Fruit fly (Drosophila melanogaster) whole organism, embryonic: ENCODE data around the gene CG13084.

Experiments
- Blimp-1 ChIP-seq: fragments of 200-800 bp; sonication (Bioruptor generic); optimal IDR thresholded peaks from 3 replicates; lab custom pipeline; 2018; ENCODE audit warnings: missing biosample characterization, missing genetic modification characterization, mild to moderate bottlenecking, moderate library complexity, missing genetic modification reagents
- CG10462 ChIP-seq: fragments of 200-800 bp; sonication (Bioruptor generic); optimal IDR thresholded peaks from 2 replicates; lab custom pipeline; 2016; ENCODE audit warnings: missing biosample characterization, missing genetic modification characterization
- CG11723 ChIP-seq: fragments of 200-800 bp; sonication (Bioruptor generic); optimal IDR thresholded peaks from 2 replicates; lab custom pipeline; 2017; ENCODE audit warnings: missing biosample characterization, mild to moderate bottlenecking, missing genetic modification characterization
- CG12104 ChIP-seq: fragments of 200-800 bp; sonication (Bioruptor generic); optimal IDR thresholded peaks from 3 replicates; lab custom pipeline; 2016; ENCODE audit warnings: missing biosample characterization, missing genetic modification characterization
- CG12219 ChIP-seq: fragments of 200-800 bp; sonication (Bioruptor generic); optimal IDR thresholded peaks from 3 replicates; lab custom pipeline; 2018; ENCODE audit warnings: missing biosample characterization, mild to moderate bottlenecking, missing genetic modification characterization
- CG14667 ChIP-seq: fragments of 200-800 bp; sonication (Bioruptor generic); IDR thresholded peaks from 2 replicates; pipeline ENCODE4 v1.3.6; 2022; ENCODE audit warnings: missing biosample characterization, missing genetic modification characterization
- CG1529 ChIP-seq: fragments of 200-800 bp; sonication (Bioruptor generic); optimal IDR thresholded peaks from 3 replicates; lab custom pipeline; 2018; ENCODE audit warnings: missing biosample characterization, missing genetic modification characterization
- CG16813 ChIP-seq: fragments of 200-800 bp; sonication (Bioruptor generic); IDR thresholded peaks from 3 replicates; pipeline ENCODE4 v1.3.6; 2022; ENCODE audit warnings: missing biosample characterization, missing genetic modification characterization; ENCODE audit not compliant: partially characterized antibody
- CG17361 ChIP-seq: fragments of 200-800 bp; sonication (Bioruptor generic); IDR thresholded peaks from 3 replicates; pipeline ENCODE4 v1.3.6; 2022; ENCODE audit warnings: missing biosample characterization, missing genetic modification characterization
- CG2116 ChIP-seq: fragments of 200-800 bp; sonication (Bioruptor generic); optimal IDR thresholded peaks from 3 replicates; lab custom pipeline; 2018; ENCODE audit warnings: missing biosample characterization, mild to moderate bottlenecking, missing genetic modification characterization
- CG31224 ChIP-seq: fragments of 200-800 bp; sonication (Bioruptor generic); IDR thresholded peaks from 2 replicates; pipeline ENCODE4 v1.3.6; 2022; ENCODE audit warnings: missing biosample characterization, missing genetic modification characterization
- CG3281 ChIP-seq: fragments of 200-800 bp; sonication (Bioruptor generic); optimal IDR thresholded peaks from 3 replicates; lab custom pipeline; 2017; ENCODE audit warnings: missing biosample characterization, mild to moderate bottlenecking, missing genetic modification characterization
- CG6689 ChIP-seq: fragments of 200-800 bp; sonication (Bioruptor generic); IDR thresholded peaks from 2 replicates; pipeline ENCODE4 v1.3.6; 2022; ENCODE audit warnings: missing biosample characterization, missing genetic modification characterization
- CG7372 ChIP-seq: fragments of 200-800 bp; sonication (Bioruptor generic); IDR thresholded peaks from 2 replicates; pipeline ENCODE4 v1.3.6; 2022; ENCODE audit warnings: missing biosample characterization, missing genetic modification characterization
- CG7556 ChIP-seq: fragments of 200-800 bp; sonication (Bioruptor generic); optimal IDR thresholded peaks from 2 replicates; lab custom pipeline; 2017; ENCODE audit warnings: missing biosample characterization, mild to moderate bottlenecking, missing genetic modification characterization
- CG8290 ChIP-seq, 3 experiments: fragments of 200-800 bp; sonication (Bioruptor generic); optimal IDR thresholded peaks; 2 replicates each; lab custom pipeline; 2016 to 2019; ENCODE audit warnings: missing biosample characterization in 3 of 3, missing genetic modification characterization in 3 of 3, mild to moderate bottlenecking in 2 of 3, moderate library complexity in 1 of 3
- CG9876 ChIP-seq: fragments of 200-800 bp; sonication (Bioruptor generic); optimal IDR thresholded peaks from 2 replicates; lab custom pipeline; 2016; ENCODE audit warnings: missing biosample characterization, missing genetic modification characterization
- Chrac-16 ChIP-seq: fragments of 200-800 bp; sonication (Bioruptor generic); optimal IDR thresholded peaks from 3 replicates; lab custom pipeline; 2016; ENCODE audit warnings: missing biosample characterization, missing genetic modification characterization
- D ChIP-seq, 2 experiments: fragments of 200-800 bp in 1 of 2; fragments of >200 bp in 1 of 2; sonication (Bioruptor generic) in 1 of 2; optimal IDR thresholded peaks; 2 replicates in 1 of 2; 3 replicates in 1 of 2; lab custom pipeline; 2017; ENCODE audit warnings: mild to moderate bottlenecking in 1 of 2, missing biosample characterization in 1 of 2, missing genetic modification characterization in 1 of 2, missing genetic modification reagents in 1 of 2
- Dll ChIP-seq: fragments of 200-800 bp; sonication (Bioruptor generic); IDR thresholded peaks from 4 replicates; pipeline ENCODE4 v1.3.6; 2022; ENCODE audit warnings: missing biosample characterization, missing genetic modification characterization; ENCODE audit not compliant: partially characterized antibody
- HLH3B ChIP-seq: fragments of 200-800 bp; sonication (Bioruptor generic); IDR thresholded peaks from 2 replicates; pipeline ENCODE4 v1.3.6; 2022; ENCODE audit warnings: missing biosample characterization, missing genetic modification characterization
- Hr39 ChIP-seq: fragments of >200 bp; optimal IDR thresholded peaks from 2 replicates; lab custom pipeline; 2017
- MESR4 ChIP-seq: fragments of 200-800 bp; sonication (Bioruptor generic); optimal IDR thresholded peaks from 2 replicates; lab custom pipeline; 2018; ENCODE audit warnings: missing biosample characterization, mild to moderate bottlenecking, missing genetic modification characterization, moderate library complexity
- Ravus ChIP-seq: fragments of 200-800 bp; sonication (Bioruptor generic); IDR thresholded peaks from 2 replicates; pipeline ENCODE4 v1.3.6; 2022; ENCODE audit warnings: missing biosample characterization, missing genetic modification characterization
- Spps ChIP-seq: fragments of 200-800 bp; sonication (Bioruptor generic); optimal IDR thresholded peaks from 2 replicates; lab custom pipeline; 2018; ENCODE audit warnings: missing biosample characterization, mild to moderate bottlenecking, missing genetic modification characterization
- ato ChIP-seq: fragments of 200-800 bp; sonication (Bioruptor generic); IDR thresholded peaks from 2 replicates; pipeline ENCODE4 v1.3.6; 2022; ENCODE audit warnings: missing biosample characterization, missing genetic modification characterization; ENCODE audit not compliant: partially characterized antibody
- bbx ChIP-seq: fragments of 200-800 bp; sonication (Bioruptor generic); IDR thresholded peaks from 2 replicates; pipeline ENCODE4 v1.3.6; 2022; ENCODE audit warnings: missing biosample characterization, missing genetic modification characterization; ENCODE audit not compliant: partially characterized antibody
- btn ChIP-seq: fragments of 200-800 bp; sonication (Bioruptor generic); optimal IDR thresholded peaks from 2 replicates; lab custom pipeline; 2016; ENCODE audit warnings: missing biosample characterization, missing genetic modification characterization
- chif ChIP-seq, 2 experiments: fragments of 200-800 bp; sonication (Bioruptor generic); optimal IDR thresholded peaks; 3 replicates each; lab custom pipeline; 2016; ENCODE audit warnings: missing biosample characterization in 2 of 2, missing genetic modification characterization in 2 of 2
- chm ChIP-seq: fragments of 200-800 bp; sonication (Bioruptor generic); IDR thresholded peaks from 2 replicates; pipeline ENCODE4 v1.3.6; 2022; ENCODE audit warnings: missing biosample characterization, missing genetic modification characterization
- dmrt11E ChIP-seq: fragments of 200-800 bp; sonication (Bioruptor generic); optimal IDR thresholded peaks from 3 replicates; lab custom pipeline; 2018; ENCODE audit warnings: missing biosample characterization, mild to moderate bottlenecking, missing genetic modification characterization, moderate library complexity
- gro ChIP-seq: fragments of 200-800 bp; sonication (Bioruptor generic); optimal IDR thresholded peaks from 2 replicates; lab custom pipeline; 2016; ENCODE audit warnings: missing biosample characterization, missing genetic modification characterization
- h ChIP-seq: fragments of >200 bp; optimal IDR thresholded peaks from 2 replicates; lab custom pipeline; 2017
- ind ChIP-seq: fragments of 200-800 bp; sonication (Bioruptor generic); optimal IDR thresholded peaks from 3 replicates; lab custom pipeline; 2016; ENCODE audit warnings: missing biosample characterization, missing genetic modification characterization
- mirr ChIP-seq: fragments of 200-800 bp; sonication (Bioruptor generic); optimal IDR thresholded peaks from 3 replicates; lab custom pipeline; 2018; ENCODE audit warnings: missing biosample characterization, mild to moderate bottlenecking, missing genetic modification characterization
- pan ChIP-seq, 4 experiments: fragments of >200 bp in 3 of 4; fragments of 200-800 bp in 1 of 4; sonication (Bioruptor generic) in 1 of 4; optimal IDR thresholded peaks in 3 of 4; IDR thresholded peaks in 1 of 4; 2 replicates each; pipeline versions ENCODE4 v1.3.6 to Lab custom; 2017 to 2022; ENCODE audit warnings: missing biosample characterization in 2 of 4, missing genetic modification characterization in 2 of 4, mixed read lengths in 1 of 4
- pho ChIP-seq: fragments of 200-800 bp; sonication (Bioruptor generic); optimal IDR thresholded peaks from 2 replicates; lab custom pipeline; 2016; ENCODE audit warnings: missing biosample characterization, missing genetic modification characterization
- pita ChIP-seq: fragments of 200-800 bp; sonication (Bioruptor generic); optimal IDR thresholded peaks from 2 replicates; lab custom pipeline; 2017; ENCODE audit warnings: missing biosample characterization, mild to moderate bottlenecking, missing genetic modification characterization
- pnt ChIP-seq: fragments of 200-800 bp; sonication (Bioruptor generic); optimal IDR thresholded peaks from 3 replicates; lab custom pipeline; 2016; ENCODE audit warnings: missing biosample characterization, missing genetic modification characterization
- pzg ChIP-seq: fragments of 200-800 bp; sonication (Bioruptor generic); optimal IDR thresholded peaks from 3 replicates; lab custom pipeline; 2018; ENCODE audit warnings: missing biosample characterization, mild to moderate bottlenecking, missing genetic modification characterization, moderate library complexity
- rib ChIP-seq: fragments of 200-800 bp; sonication (Bioruptor generic); IDR thresholded peaks from 2 replicates; pipeline ENCODE4 v1.3.6; 2022; ENCODE audit warnings: missing biosample characterization, missing genetic modification characterization
- salm ChIP-seq: fragments of 200-800 bp; sonication (Bioruptor generic); optimal IDR thresholded peaks from 2 replicates; lab custom pipeline; 2018; ENCODE audit warnings: missing biosample characterization, mild to moderate bottlenecking, missing genetic modification characterization
- sens ChIP-seq: fragments of 200-800 bp; sonication (Bioruptor generic); peaks from one replicate; lab custom pipeline; 2016; ENCODE audit warnings: missing biosample characterization, missing genetic modification characterization
- shn ChIP-seq: fragments of 200-800 bp; sonication (Bioruptor generic); optimal IDR thresholded peaks from 3 replicates; lab custom pipeline; 2016; ENCODE audit warnings: missing biosample characterization, missing genetic modification characterization
- sima ChIP-seq: fragments of 200-800 bp; sonication (Bioruptor generic); optimal IDR thresholded peaks from 2 replicates; lab custom pipeline; 2016; ENCODE audit warnings: missing biosample characterization, missing genetic modification characterization
- sob ChIP-seq: fragments of 200-800 bp; sonication (Bioruptor generic); IDR thresholded peaks from 2 replicates; pipeline ENCODE4 v1.3.6; 2022; ENCODE audit warnings: missing biosample characterization, missing genetic modification characterization
- sug ChIP-seq: fragments of 200-800 bp; optimal IDR thresholded peaks from 2 replicates; lab custom pipeline; 2019; ENCODE audit warnings: missing biosample characterization, mild to moderate bottlenecking, missing genetic modification characterization, moderate library complexity
- tll ChIP-seq, 2 experiments: fragments of 200-800 bp in 1 of 2; fragments of >200 bp in 1 of 2; sonication (Bioruptor generic) in 1 of 2; optimal IDR thresholded peaks; 2 replicates each; lab custom pipeline; 2017 to 2019; ENCODE audit warnings: missing biosample characterization in 2 of 2, missing genetic modification characterization in 2 of 2, mild to moderate bottlenecking in 1 of 2, moderate library complexity in 1 of 2
- trh ChIP-seq: fragments of 200-800 bp; sonication (Bioruptor generic); optimal IDR thresholded peaks from 2 replicates; lab custom pipeline; 2016; ENCODE audit warnings: missing biosample characterization, missing genetic modification characterization
- vnd ChIP-seq: fragments of 200-800 bp; sonication (Bioruptor generic); IDR thresholded peaks from 3 replicates; pipeline ENCODE4 v1.3.6; 2022; ENCODE audit warnings: missing biosample characterization, missing genetic modification characterization; ENCODE audit not compliant: partially characterized antibody
- zfh2 ChIP-seq: fragments of 200-800 bp; sonication (Bioruptor generic); optimal IDR thresholded peaks from 2 replicates; lab custom pipeline; 2016; ENCODE audit warnings: missing biosample characterization, missing genetic modification characterization

CG13084 gene

dm6 chr2L:19528308-19528707, 43.6 kb downstream of the CG13084 start (continued):
- TF ChIP-seq ato (GFP tag; lab: Robert Waterston, UW) (no peak), CG31224 (GFP tag; lab: Robert Waterston, UW) (peak; percentile 94), Blimp-1 (GFP tag; lab: Kevin White, UChicago) (peak; percentile 82), shn (GFP tag; lab: Kevin White, UChicago) (peak; percentile 82), sug (tag; lab: Kevin White, UChicago) (peak; percentile 95), CG6689 (peak; percentile 92), sima (GFP tag; lab: Kevin White, UChicago) (peak; percentile 84), CG16813 (no peak), chif (GFP tag; optimal IDR thresholded peaks at IDR 0.05; lab: Kevin White, UChicago) (peak; percentile 83 to 93), CG3281 (GFP tag; lab: Kevin White, UChicago) (peak; percentile 98), h (lab: Kevin White, UChicago) (no peak), pho (GFP tag; lab: Kevin White, UChicago) (peak; percentile 98), pnt (GFP tag; lab: Kevin White, UChicago) (peak; percentile 62), zfh2 (GFP tag; lab: Kevin White, UChicago) (peak; percentile 97), CG17361 (peak; percentile 88), dmrt11E (peak; percentile 64), CG11723 (GFP tag; lab: Kevin White, UChicago) (peak; percentile 87), Spps (tag; lab: Kevin White, UChicago) (peak; percentile 55), CG14667 (GFP tag; lab: Robert Waterston, UW) (peak; percentile 93), trh (GFP tag; lab: Kevin White, UChicago) (peak; percentile 77), mirr (peak; percentile 95), HLH3B (GFP tag; lab: Robert Waterston, UW) (peak; percentile 95), gro (GFP tag; lab: Kevin White, UChicago) (peak; percentile 98), pita (GFP tag; lab: Kevin White, UChicago) (no peak), MESR4 (GFP tag; lab: Kevin White, UChicago) (peak; percentile 51), bbx (no peak), D (optimal IDR thresholded peaks at IDR 0.05; lab: Kevin White, UChicago) (no peak), D (GFP tag; optimal IDR thresholded peaks at IDR 0.05; lab: Kevin White, UChicago) (peak; percentile 57), CG1529 (GFP tag; lab: Kevin White, UChicago) (peak; percentile 74)
- TF ChIP-seq, all 482 proteins: peak for 417

- no peak for TF ChIP-seq pan (optimal IDR thresholded peaks at IDR 0.05; lab: Kevin White, UChicago)
- TF ChIP-seq pan (GFP tag; optimal IDR thresholded peaks at IDR 0.05 in 1 of 2, IDR thresholded peaks at IDR 0.05 in 1 of 2), result no peak
- TF ChIP-seq Ravus (GFP tag; lab: Robert Waterston, UW), result no peak
- peak; percentile 43 for TF ChIP-seq pzg (GFP tag; lab: Kevin White, UChicago)
- no peak for TF ChIP-seq salm (tag; lab: Kevin White, UChicago)
- no peak for TF ChIP-seq CG10462 (GFP tag; lab: Kevin White, UChicago)
- TF ChIP-seq Dll (GFP tag; lab: Robert Waterston, UW), result peak; percentile 45; the same call in 2 of the 4 replicates
- TF ChIP-seq CG7372, result no peak
- no peak for TF ChIP-seq rib (GFP tag; lab: Robert Waterston, UW)
- no peak for TF ChIP-seq CG12219 (GFP tag; lab: Kevin White, UChicago)
- TF ChIP-seq CG2116, result peak; percentile 95
- no peak for TF ChIP-seq CG7556 (GFP tag; lab: Kevin White, UChicago)
- TF ChIP-seq sob, result peak; percentile 5; the same call in 1 of the 2 replicates
- no peak for TF ChIP-seq vnd (GFP tag; lab: Robert Waterston, UW)
- no peak for TF ChIP-seq tll (GFP tag; optimal IDR thresholded peaks at IDR 0.05; lab: Kevin White, UChicago)
- no peak for TF ChIP-seq CG8290 (GFP tag; optimal IDR thresholded peaks at IDR 0.05; lab: Kevin White, UChicago)
- no peak for TF ChIP-seq CG8290 (tag; optimal IDR thresholded peaks at IDR 0.05; lab: Kevin White, UChicago)
- TF ChIP-seq sens (GFP tag; lab: Kevin White, UChicago), result peak; percentile 70
- TF ChIP-seq ind, result no peak
- no peak for TF ChIP-seq btn (GFP tag; lab: Kevin White, UChicago)
- TF ChIP-seq Hr39 (lab: Kevin White, UChicago), result no peak
- TF ChIP-seq CG9876, result no peak
- no peak for TF ChIP-seq Chrac-16 (GFP tag; lab: Kevin White, UChicago)
- TF ChIP-seq CG12104 (GFP tag; lab: Kevin White, UChicago), result no peak
- no peak for TF ChIP-seq chm (GFP tag; lab: Robert Waterston, UW)
Observed at dm6 chr2L:19530092-19530491, 45.4 kb downstream of the CG13084 start, which contains the start of gene CG10165. CG10165 (minus strand) TSS chr2L:19530305.
